Fruit fly (Drosophila melanogaster) whole organism, prepupa: ENCODE data around the gene CG42335.
A peak's percentile ranks its signal among the peaks of the same experiment; 100 is the strongest.

Source experiments
- Blimp-1 ChIP-seq: fragments of 200-800 bp; sonication (Bioruptor generic); optimal IDR thresholded peaks from 3 replicates; lab custom pipeline; 2017; ENCODE audit warnings: missing biosample characterization, missing genetic modification characterization, mild to moderate bottlenecking, moderate library complexity, missing genetic modification reagents
- CG10631 ChIP-seq: fragments of 200-800 bp; sonication (Bioruptor generic); optimal IDR thresholded peaks from 2 replicates; lab custom pipeline; 2016; ENCODE audit warnings: missing biosample characterization, missing genetic modification characterization
- CG11294 ChIP-seq: fragments of 200-800 bp; sonication (Bioruptor generic); IDR thresholded peaks from 2 replicates; pipeline ENCODE4 v1.3.6; 2022; ENCODE audit warnings: missing biosample characterization, missing genetic modification characterization
- CG11762 ChIP-seq: fragments of 200-800 bp; sonication (Bioruptor generic); optimal IDR thresholded peaks from 3 replicates; lab custom pipeline; 2016; ENCODE audit warnings: missing biosample characterization, missing genetic modification characterization; ENCODE audit not compliant: insufficient read depth
- CG11902 ChIP-seq: fragments of 200-800 bp; sonication (Bioruptor generic); optimal IDR thresholded peaks from 3 replicates; lab custom pipeline; 2016; ENCODE audit warnings: missing biosample characterization, missing genetic modification characterization
- CG15336 ChIP-seq: fragments of 200-800 bp; sonication (Bioruptor generic); IDR thresholded peaks from 2 replicates; pipeline ENCODE4 v1.3.6; 2022; ENCODE audit warnings: missing biosample characterization, missing genetic modification characterization
- CG1621 ChIP-seq: fragments of 200-800 bp; sonication (Bioruptor generic); optimal IDR thresholded peaks from 3 replicates; lab custom pipeline; 2018; ENCODE audit warnings: missing biosample characterization, mild to moderate bottlenecking, missing genetic modification characterization
- CG16779 ChIP-seq: fragments of 200-800 bp; sonication (Bioruptor generic); optimal IDR thresholded peaks from 3 replicates; lab custom pipeline; 2017; ENCODE audit warnings: missing biosample characterization, mild to moderate bottlenecking, missing genetic modification characterization
- CG3032 ChIP-seq: fragments of 200-800 bp; optimal IDR thresholded peaks from 2 replicates; lab custom pipeline; 2019; ENCODE audit warnings: missing biosample characterization, mild to moderate bottlenecking, missing genetic modification characterization, moderate library complexity
- CG34406 ChIP-seq: fragments of 200-800 bp; sonication (Bioruptor generic); optimal IDR thresholded peaks from 3 replicates; lab custom pipeline; 2016; ENCODE audit warnings: missing biosample characterization, missing genetic modification characterization
- CG6163 ChIP-seq: fragments of 200-800 bp; sonication (Bioruptor generic); IDR thresholded peaks from 3 replicates; pipeline ENCODE4 v1.3.6; 2022; ENCODE audit warnings: missing biosample characterization, missing genetic modification characterization
- CG6276 ChIP-seq: fragments of 200-800 bp; sonication (Bioruptor generic); optimal IDR thresholded peaks from 2 replicates; lab custom pipeline; 2017; ENCODE audit warnings: missing biosample characterization, mild to moderate bottlenecking, missing genetic modification characterization
- CG6792 ChIP-seq: fragments of 200-800 bp; sonication (Bioruptor generic); optimal IDR thresholded peaks from 3 replicates; lab custom pipeline; 2016; ENCODE audit warnings: missing biosample characterization, missing genetic modification characterization
- CG6854 ChIP-seq: fragments of 200-800 bp; sonication (Bioruptor generic); optimal IDR thresholded peaks from 2 replicates; lab custom pipeline; 2017; ENCODE audit warnings: missing biosample characterization, mild to moderate bottlenecking, missing genetic modification characterization
- CG8119 ChIP-seq: fragments of 200-800 bp; sonication (Bioruptor generic); IDR thresholded peaks from 3 replicates; pipeline ENCODE4 v1.3.6; 2022; ENCODE audit warnings: missing biosample characterization, missing genetic modification characterization
- CG8319 ChIP-seq: fragments of 200-800 bp; sonication (Bioruptor generic); optimal IDR thresholded peaks from 3 replicates; lab custom pipeline; 2016; ENCODE audit warnings: missing biosample characterization, missing genetic modification characterization
- Eip75B ChIP-seq: fragments of 200-800 bp; sonication (Bioruptor generic); optimal IDR thresholded peaks from 3 replicates; lab custom pipeline; 2016; ENCODE audit warnings: missing biosample characterization, missing genetic modification characterization
- Eip78C ChIP-seq: fragments of 200-800 bp; sonication (Bioruptor generic); peaks from one replicate; lab custom pipeline; 2016; ENCODE audit warnings: missing biosample characterization, missing genetic modification characterization
- Eip93F ChIP-seq: fragments of 200-800 bp; sonication (Bioruptor generic); optimal IDR thresholded peaks from 2 replicates; lab custom pipeline; 2016; ENCODE audit warnings: missing biosample characterization, mild to moderate bottlenecking, missing genetic modification characterization
- Ets21C ChIP-seq: fragments of 200-800 bp; sonication (Bioruptor generic); optimal IDR thresholded peaks from 3 replicates; lab custom pipeline; 2016; ENCODE audit warnings: missing biosample characterization, missing genetic modification characterization
- Ets96B ChIP-seq: fragments of 200-800 bp; optimal IDR thresholded peaks from 2 replicates; lab custom pipeline; 2019; ENCODE audit warnings: missing biosample characterization, mild to moderate bottlenecking, missing genetic modification characterization, moderate library complexity
- Hr38 ChIP-seq: sonication (Bioruptor generic); optimal IDR thresholded peaks from 2 replicates; lab custom pipeline; 2016; ENCODE audit warnings: missing biosample characterization, missing genetic modification characterization
- Hr39 ChIP-seq: fragments of 200-800 bp; sonication (Bioruptor generic); optimal IDR thresholded peaks from 2 replicates; lab custom pipeline; 2016; ENCODE audit warnings: missing biosample characterization, missing genetic modification characterization
- Hr4 ChIP-seq: fragments of 200-800 bp; sonication (Bioruptor generic); optimal IDR thresholded peaks from 3 replicates; lab custom pipeline; 2016; ENCODE audit warnings: missing biosample characterization, missing genetic modification characterization
- Lpt ChIP-seq: fragments of 200-800 bp; sonication (Bioruptor generic); optimal IDR thresholded peaks from 3 replicates; lab custom pipeline; 2016; ENCODE audit warnings: missing biosample characterization, missing genetic modification characterization
- Smox ChIP-seq: fragments of 200-800 bp; sonication (Bioruptor generic); optimal IDR thresholded peaks from 3 replicates; lab custom pipeline; 2016; ENCODE audit warnings: missing biosample characterization, missing genetic modification characterization
- Sox14 ChIP-seq: fragments of 200-800 bp; sonication (Bioruptor generic); optimal IDR thresholded peaks from 3 replicates; lab custom pipeline; 2016; ENCODE audit warnings: missing biosample characterization, missing genetic modification characterization
- Sox15 ChIP-seq: fragments of 200-800 bp; sonication (Bioruptor generic); optimal IDR thresholded peaks from 3 replicates; lab custom pipeline; 2016; ENCODE audit warnings: missing biosample characterization, missing genetic modification characterization
- achi ChIP-seq: fragments of 200-800 bp; sonication (Bioruptor generic); optimal IDR thresholded peaks from 3 replicates; lab custom pipeline; 2016; ENCODE audit warnings: missing biosample characterization, missing genetic modification characterization
- acj6 ChIP-seq: fragments of 200-800 bp; sonication (Bioruptor generic); optimal IDR thresholded peaks from 3 replicates; lab custom pipeline; 2016; ENCODE audit warnings: missing biosample characterization, missing genetic modification characterization
- cyc ChIP-seq: fragments of 200-800 bp; sonication (Bioruptor generic); optimal IDR thresholded peaks from 3 replicates; lab custom pipeline; 2016; ENCODE audit warnings: missing biosample characterization, missing genetic modification characterization
- dsx ChIP-seq: fragments of 200-800 bp; optimal IDR thresholded peaks from 3 replicates; lab custom pipeline; 2019; ENCODE audit warnings: missing biosample characterization, mild to moderate bottlenecking, missing genetic modification characterization, moderate library complexity; ENCODE audit not compliant: poor library complexity, severe bottlenecking
- eg ChIP-seq: fragments of 200-800 bp; sonication (Bioruptor generic); IDR thresholded peaks from 3 replicates; pipeline ENCODE4 v1.3.6; 2022; ENCODE audit warnings: missing biosample characterization, missing genetic modification characterization
- esn ChIP-seq: fragments of 200-800 bp; sonication (Bioruptor generic); optimal IDR thresholded peaks from 2 replicates; lab custom pipeline; 2016; ENCODE audit warnings: missing biosample characterization, mild to moderate bottlenecking, missing genetic modification characterization, moderate library complexity
- fd59A ChIP-seq: fragments of 200-800 bp; sonication (Bioruptor generic); optimal IDR thresholded peaks from 2 replicates; lab custom pipeline; 2017; ENCODE audit warnings: missing biosample characterization, mild to moderate bottlenecking, missing genetic modification characterization, missing genetic modification reagents
- fkh ChIP-seq: fragments of 200-800 bp; sonication (Bioruptor generic); optimal IDR thresholded peaks from 3 replicates; lab custom pipeline; 2017; ENCODE audit warnings: missing biosample characterization, mild to moderate bottlenecking, missing genetic modification characterization, moderate library complexity
- lz ChIP-seq: fragments of 200-800 bp; sonication (Bioruptor generic); optimal IDR thresholded peaks from 3 replicates; lab custom pipeline; 2016; ENCODE audit warnings: missing biosample characterization, missing genetic modification characterization
- net ChIP-seq: fragments of 200-800 bp; sonication (Bioruptor generic); optimal IDR thresholded peaks from 3 replicates; lab custom pipeline; 2016; ENCODE audit warnings: missing biosample characterization, missing genetic modification characterization
- pdm3 ChIP-seq: fragments of 200-800 bp; sonication (Bioruptor generic); optimal IDR thresholded peaks from 3 replicates; lab custom pipeline; 2016; ENCODE audit warnings: missing biosample characterization, missing genetic modification characterization
- salr ChIP-seq, 2 experiments: fragments of 200-800 bp; sonication (Bioruptor generic); optimal IDR thresholded peaks; 3 replicates each; lab custom pipeline; 2016 to 2018; ENCODE audit warnings: missing biosample characterization in 2 of 2, missing genetic modification characterization in 2 of 2, mild to moderate bottlenecking in 1 of 2
- svp ChIP-seq: fragments of 200-800 bp; sonication (Bioruptor generic); peaks from one replicate; lab custom pipeline; 2016; ENCODE audit warnings: missing biosample characterization, missing genetic modification characterization
- topi ChIP-seq: fragments of 200-800 bp; sonication (Bioruptor generic); optimal IDR thresholded peaks from 3 replicates; lab custom pipeline; 2016; ENCODE audit warnings: missing biosample characterization, missing genetic modification characterization
- vri ChIP-seq: fragments of 200-800 bp; sonication (Bioruptor generic); optimal IDR thresholded peaks from 3 replicates; lab custom pipeline; 2016; ENCODE audit warnings: missing biosample characterization, mild to moderate bottlenecking, missing genetic modification characterization

CG42335 gene

dm6 chr3R:21758145-21758856, at the start of gene CG42335:
TSS of gene CG42335 (plus strand) at chr3R:21758764.
- TF ChIP-seq vri (GFP tag; lab: Kevin White, UChicago) (peak; percentile 81), CG34406 (GFP tag; lab: Kevin White, UChicago) (no peak), Eip93F (peak; percentile 60), Blimp-1 (no peak), CG11294 (GFP tag; lab: Robert Waterston, UW) (no peak), Hr4 (GFP tag; lab: Kevin White, UChicago) (no peak), CG6792 (GFP tag; lab: Kevin White, UChicago) (no peak)

DNA sequence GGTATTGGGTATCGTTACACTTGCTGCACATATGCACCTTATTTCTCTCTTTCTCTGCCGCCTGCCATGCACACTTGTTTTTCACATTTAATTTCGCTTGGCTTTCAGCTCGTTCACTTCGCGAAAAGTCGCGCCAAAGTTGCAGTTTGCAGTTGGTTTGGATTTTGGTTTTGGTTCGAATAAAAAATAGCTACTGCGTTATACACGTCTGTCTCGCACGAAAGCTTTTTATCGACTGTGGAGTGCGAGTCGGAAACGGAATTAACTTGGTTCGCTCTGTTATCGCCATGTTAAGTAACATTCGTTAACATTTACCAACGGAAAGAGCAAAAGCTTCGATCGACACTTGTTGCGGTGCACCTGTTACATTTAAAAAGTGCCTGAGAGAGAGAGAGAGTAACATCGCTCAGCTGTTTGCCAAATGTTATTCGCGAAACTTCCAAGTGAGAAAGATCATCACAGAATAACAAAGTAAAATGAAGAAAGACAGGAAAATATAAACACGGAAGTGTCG, 39.1 kb upstream of the CG42335 start, which contains the start of gene CG31176:
CG31176 (minus strand) TSS at position 241 of the 514 bp plus-strand sequence.
- TF ChIP-seq Eip78C, result no peak
- TF ChIP-seq fkh, result no peak
- TF ChIP-seq Ets21C (GFP tag; lab: Kevin White, UChicago), result no peak
- TF ChIP-seq CG11762 (GFP tag; lab: Kevin White, UChicago), result no peak
- TF ChIP-seq CG6276, result no peak
- TF ChIP-seq Hr38, result no peak
- no peak for TF ChIP-seq CG16779 (tag; lab: Kevin White, UChicago)
- no peak for TF ChIP-seq achi (GFP tag; lab: Kevin White, UChicago)
- no peak for TF ChIP-seq Smox (GFP tag; lab: Kevin White, UChicago)
- no peak for TF ChIP-seq Eip75B (GFP tag; lab: Kevin White, UChicago)
- TF ChIP-seq, all 60 proteins: peak for 0

- TF ChIP-seq svp, result peak; percentile 96
- TF ChIP-seq vri (GFP tag; lab: Kevin White, UChicago), result peak; percentile 68
- peak; percentile 47 to 86 for TF ChIP-seq salr (GFP tag; optimal IDR thresholded peaks at IDR 0.05; lab: Kevin White, UChicago)
- TF ChIP-seq pdm3 (GFP tag; lab: Kevin White, UChicago), result peak; percentile 80
- peak; percentile 72 for TF ChIP-seq Sox15 (GFP tag; lab: Kevin White, UChicago)
- TF ChIP-seq Blimp-1, result peak; percentile 56
- peak; percentile 57 for TF ChIP-seq CG16779 (tag; lab: Kevin White, UChicago)
- TF ChIP-seq achi (GFP tag; lab: Kevin White, UChicago), result peak; percentile 86
- peak; percentile 76 for TF ChIP-seq Ets21C (GFP tag; lab: Kevin White, UChicago)
- TF ChIP-seq CG10631 (GFP tag; lab: Kevin White, UChicago), result peak; percentile 79
- peak; percentile 83 for TF ChIP-seq Hr39 (GFP tag; lab: Kevin White, UChicago)
- TF ChIP-seq CG6854, result peak; percentile 42
- peak; percentile 89 for TF ChIP-seq topi (GFP tag; lab: Kevin White, UChicago)
- peak; percentile 51 for TF ChIP-seq CG1621 (tag; lab: Kevin White, UChicago)
- peak; percentile 68 for TF ChIP-seq fd59A (GFP tag; lab: Kevin White, UChicago)
- TF ChIP-seq Sox14, result peak; percentile 88
- TF ChIP-seq Eip75B (GFP tag; lab: Kevin White, UChicago), result peak; percentile 82
- peak; percentile 79 for TF ChIP-seq Ets96B (tag; lab: Kevin White, UChicago)
- TF ChIP-seq Hr38, result no peak
- TF ChIP-seq dsx, result peak; percentile 75
- peak; percentile 78 for TF ChIP-seq cyc (GFP tag; lab: Kevin White, UChicago)
- TF ChIP-seq CG11762 (GFP tag; lab: Kevin White, UChicago), result peak; percentile 75
- TF ChIP-seq lz (GFP tag; lab: Kevin White, UChicago), result peak; percentile 87
- peak; percentile 88 for TF ChIP-seq net (GFP tag; lab: Kevin White, UChicago)
- peak; percentile 87 for TF ChIP-seq CG8119
- no peak; the same call in 1 of the 2 replicates for TF ChIP-seq CG11294 (GFP tag; lab: Robert Waterston, UW)
- peak; percentile 92 for TF ChIP-seq esn (GFP tag; lab: Kevin White, UChicago)
- TF ChIP-seq acj6 (GFP tag; lab: Kevin White, UChicago), result peak; percentile 81
- peak; percentile 50 for TF ChIP-seq CG11902 (GFP tag; lab: Kevin White, UChicago)
- TF ChIP-seq CG3032, result peak; percentile 79
- no peak for TF ChIP-seq Eip93F
- peak; percentile 87 for TF ChIP-seq Hr4 (GFP tag; lab: Kevin White, UChicago)
- peak; percentile 82 for TF ChIP-seq CG6276
- TF ChIP-seq CG34406 (GFP tag; lab: Kevin White, UChicago), result peak; percentile 83
- TF ChIP-seq CG8319 (GFP tag; lab: Kevin White, UChicago), result peak; percentile 59
- peak; percentile 83 for TF ChIP-seq CG6163 (GFP tag; lab: Robert Waterston, UW)
- peak; percentile 70 for TF ChIP-seq Lpt (GFP tag; lab: Kevin White, UChicago)
- TF ChIP-seq CG15336, result peak; percentile 89
- peak; percentile 80 for TF ChIP-seq eg (GFP tag; lab: Robert Waterston, UW)
Observed at dm6 chr3R:21719934-21720431, 38.6 kb upstream of the CG42335 start.
